Worm (Caenorhabditis elegans) whole organism, early embryonic: ENCODE data around the gene mans-2.

Experiments
- ama-1 ChIP-seq: fragments of 150-350 bp; optimal IDR thresholded peaks from 2 replicates; lab custom pipeline; 2014
- ceh-13 ChIP-seq: fragments of 200-800 bp; sonication (Bioruptor generic); optimal IDR thresholded peaks from 2 replicates; lab custom pipeline; 2018; ENCODE audit warnings: mild to moderate bottlenecking, missing genetic modification characterization, missing compliant biosample characterization
- sea-1 ChIP-seq: fragments of 200-800 bp; sonication (Bioruptor generic); conservative IDR thresholded peaks from 2 replicates; pipeline ENCODE4 v1.3.6; 2022; ENCODE audit warnings: missing genetic modification characterization, missing compliant biosample characterization
- tbx-37 ChIP-seq: fragments of 200-800 bp; sonication (Bioruptor generic); conservative IDR thresholded peaks from 2 replicates; pipeline ENCODE4 v1.3.6; 2022; ENCODE audit warnings: missing genetic modification reagents, missing genetic modification characterization, missing compliant biosample characterization

DNA sequence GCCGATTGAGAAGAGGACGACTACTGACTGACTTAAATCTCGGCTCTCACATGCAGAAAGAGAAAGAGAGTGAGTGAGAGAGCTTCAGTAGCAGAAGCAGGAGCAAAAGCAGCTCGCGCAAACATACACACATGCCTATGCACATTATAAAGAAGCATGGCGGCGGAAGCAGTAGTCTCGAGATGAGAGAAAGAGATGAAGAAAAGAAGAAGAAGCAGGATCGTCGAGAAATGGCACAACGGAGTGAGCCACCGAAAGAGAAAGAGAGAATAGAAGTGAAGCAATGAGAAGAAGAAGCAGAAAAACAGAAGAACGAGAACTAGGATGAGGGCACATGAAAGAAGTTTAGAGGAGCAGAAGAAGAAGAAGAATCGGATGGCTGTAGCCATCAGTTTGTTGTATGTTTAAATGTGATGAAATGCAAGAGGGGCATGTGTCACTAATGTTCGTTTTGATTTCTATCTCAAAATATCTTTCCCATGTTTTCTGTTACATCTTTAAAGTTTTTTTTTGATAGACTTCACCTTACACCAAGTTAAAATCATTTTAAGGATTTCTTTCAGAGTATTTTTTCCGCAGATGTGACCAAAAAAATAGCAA, 41.7 kb upstream of the mans-2 start:
- TF ChIP-seq sea-1 (GFP tag; lab: Robert Waterston, UW): no peak
- no peak for TF ChIP-seq ceh-13 (GFP tag; lab: Kevin White, UChicago)
- TF ChIP-seq ama-1 (lab: Kevin White, UChicago): no peak
- TF ChIP-seq tbx-37 (GFP tag; lab: Robert Waterston, UW): no peak
